Worm (Caenorhabditis elegans) whole organism, L4/young adult: ENCODE measurements around the gene D1086.8.

Experiments used
- W03F9.2 ChIP-seq: fragments of 150-350 bp; optimal IDR thresholded peaks from 2 replicates; lab custom pipeline; 2014; ENCODE audit warnings: missing biosample characterization, missing genetic modification characterization
- him-1 ChIP-seq: sonication (generic microtip); optimal IDR thresholded peaks from 2 replicates; lab custom pipeline; 2016; ENCODE audit warnings: missing genotype, missing genetic modification reagents, missing genetic modification characterization, missing compliant biosample characterization

DNA sequence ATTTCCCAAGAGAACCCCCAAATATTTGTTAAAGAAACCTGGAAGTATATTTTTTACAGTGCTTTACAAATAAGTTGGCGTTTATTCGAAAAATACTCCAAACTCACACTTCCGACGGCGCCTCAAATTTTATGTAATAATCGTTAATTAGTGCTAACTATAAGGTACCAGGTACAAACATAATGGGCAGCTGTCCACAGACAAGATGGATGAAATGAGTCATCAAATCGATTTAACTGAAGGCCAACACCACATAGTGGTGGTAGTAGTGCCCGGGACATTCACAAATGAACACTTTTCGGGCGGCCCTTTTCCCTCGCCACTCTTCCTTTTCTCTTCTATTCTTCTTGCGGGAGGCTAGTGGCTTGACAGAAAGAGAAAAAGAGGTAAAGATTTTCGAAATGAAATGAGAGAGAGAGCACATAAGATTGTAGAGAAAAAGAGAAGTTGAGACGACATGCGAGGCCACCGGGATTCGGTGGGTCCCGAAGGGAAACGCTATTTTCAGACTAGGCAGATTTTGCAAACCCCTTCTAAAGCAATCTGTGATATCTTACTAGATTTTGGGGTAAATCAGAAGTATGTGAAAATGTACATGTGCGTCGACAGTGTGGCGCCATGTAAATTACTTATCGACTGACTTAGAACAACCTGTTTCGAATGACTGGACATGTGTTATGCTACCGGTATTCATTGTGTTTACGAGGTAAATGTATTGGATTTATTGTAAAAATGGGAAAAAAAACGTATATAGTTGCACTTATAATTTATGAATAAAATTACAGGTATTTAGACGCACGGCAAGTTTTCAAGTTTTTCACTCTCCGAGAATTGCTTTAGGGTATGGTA is 45.6 kb downstream of the D1086.8 start:
- no peak for TF ChIP-seq him-1
- TF ChIP-seq W03F9.2 (tag; lab: Kevin White, UChicago): no peak
